Worm (Caenorhabditis elegans): ENCODE measurements around the gene tag-294.
A peak's percentile ranks its signal among the peaks of the same experiment; 100 is the strongest.

tag-294 gene

ce11 chrX:5763292-5763691 is at the start of gene tag-294:
TSS of gene tag-294 (minus strand) at chrX:5763392.
- no peak for TF ChIP-seq mdt-29 (GFP tag; IDR thresholded peaks at IDR 0.05)
- TF ChIP-seq zfp-2 (tag; optimal IDR thresholded peaks at IDR 0.05), result no peak
- TF ChIP-seq skn-1 (tag; optimal IDR thresholded peaks at IDR 0.05), result no peak
- TF ChIP-seq daf-8 (GFP tag; IDR thresholded peaks at IDR 0.05), result no peak
- no peak for TF ChIP-seq lin-1 (GFP tag; IDR thresholded peaks at IDR 0.05)
- no peak for TF ChIP-seq ama-1 (optimal IDR thresholded peaks at IDR 0.05)
- TF ChIP-seq F44E2.7 (GFP tag; IDR thresholded peaks at IDR 0.05), result no peak
- no peak for TF ChIP-seq ceh-32 (tag; optimal IDR thresholded peaks at IDR 0.05; ENCODE audit: poor library complexity)
- no peak for TF ChIP-seq ceh-62 (tag; optimal IDR thresholded peaks at IDR 0.05)
- no peak for TF ChIP-seq ztf-7 (tag; optimal IDR thresholded peaks at IDR 0.05)

ce11 chrX:5811997-5812562 is 48.9 kb upstream of the tag-294 start:
- TF ChIP-seq hmg-1.1 (GFP tag; IDR thresholded peaks at IDR 0.05) (peak; percentile 45; the same call in 1 of the 2 replicates), nhr-10 (tag; optimal IDR thresholded peaks at IDR 0.05) (no peak), nhr-28 (tag; optimal IDR thresholded peaks at IDR 0.05) (peak; percentile 30), ceh-32 (tag; optimal IDR thresholded peaks at IDR 0.05; ENCODE audit: poor library complexity) (peak; percentile 69), ces-1 (GFP tag; optimal IDR thresholded peaks at IDR 0.05) (no peak), F10B5.3 (tag; optimal IDR thresholded peaks at IDR 0.05) (peak; percentile 42), pha-4 (GFP tag; IDR thresholded peaks at IDR 0.05) (peak; percentile 53; the same call in 1 of the 2 replicates), pha-4 (tag; optimal IDR thresholded peaks at IDR 0.05) (no peak), T26A8.4 (GFP tag; IDR thresholded peaks at IDR 0.05) (peak; percentile 79; the same call in 1 of the 2 replicates), nhr-111 (GFP tag; optimal IDR thresholded peaks at IDR 0.05) (peak; percentile 21), ceh-62 (tag; optimal IDR thresholded peaks at IDR 0.05) (no peak), set-16 (GFP tag; IDR thresholded peaks at IDR 0.05) (peak; percentile 83), mes-2 (tag; optimal IDR thresholded peaks at IDR 0.05; ENCODE audit: poor library complexity, severe bottlenecking) (peak; percentile 14), nhr-102 (tag; optimal IDR thresholded peaks at IDR 0.05) (peak; percentile 76), ceh-28 (tag; optimal IDR thresholded peaks at IDR 0.05) (peak; percentile 57), saeg-2 (GFP tag; IDR thresholded peaks at IDR 0.05) (0 out of 2 replicates have a peak, but pooled peaks have one; percentile 63), daf-19 (GFP tag; conservative IDR thresholded peaks at IDR 0.05) (no peak), nhr-42 (GFP tag; IDR thresholded peaks at IDR 0.05) (no peak), duxl-1 (tag; optimal IDR thresholded peaks at IDR 0.05; ENCODE audit: poor library complexity) (no peak), mep-1 (tag; optimal IDR thresholded peaks at IDR 0.05) (peak; percentile 63), attf-4 (tag; optimal IDR thresholded peaks at IDR 0.05) (peak; percentile 19), nhr-48 (tag; optimal IDR thresholded peaks at IDR 0.05) (peak; percentile 86), mxl-3 (GFP tag; optimal IDR thresholded peaks at IDR 0.05) (peak; percentile 89), aly-2 (tag; optimal IDR thresholded peaks at IDR 0.05) (no peak), nhr-25 (tag; optimal IDR thresholded peaks at IDR 0.05; ENCODE audit: borderline replicate concordance, insufficient read depth) (no peak), php-3 (GFP tag; IDR thresholded peaks at IDR 0.05) (0 out of 2 replicates have a peak, but pooled peaks have one; percentile 39), rbr-2 (tag; optimal IDR thresholded peaks at IDR 0.05) (peak; percentile 76), lin-38 (GFP tag; IDR thresholded peaks at IDR 0.05) (no peak), daf-16 (GFP tag; optimal IDR thresholded peaks at IDR 0.05) (peak; percentile 43 to 98), daf-16 (tag; optimal IDR thresholded peaks at IDR 0.05) (peak; percentile 97), ceh-82 (tag; optimal IDR thresholded peaks at IDR 0.05) (no peak), mxl-2 (GFP tag; conservative IDR thresholded peaks at IDR 0.05) (0 out of 2 replicates have a peak, but pooled peaks have one; percentile 9), dve-1 (tag; optimal IDR thresholded peaks at IDR 0.05; ENCODE audit: insufficient read depth) (peak; percentile 82), hlh-30 (tag; optimal IDR thresholded peaks at IDR 0.05; ENCODE audit: insufficient read depth) (peak; percentile 84), nhr-11 (tag; optimal IDR thresholded peaks at IDR 0.05) (peak; percentile 44), T20F7.1 (GFP tag; optimal IDR thresholded peaks at IDR 0.05) (no peak), hlh-11 (tag; optimal IDR thresholded peaks at IDR 0.05) (peak; percentile 100), zfp-3 (GFP tag; conservative IDR thresholded peaks at IDR 0.05) (no peak), ctbp-1 (GFP tag; IDR thresholded peaks at IDR 0.05) (peak; percentile 67; the same call in 1 of the 2 replicates), lsy-2 (tag; optimal IDR thresholded peaks at IDR 0.05) (peak; percentile 11 to 48), lir-3 (tag; optimal IDR thresholded peaks at IDR 0.05) (no peak)

Measured in whole organism, L4 larva.